Worm (Caenorhabditis elegans): Measurements from ENCODE around the gene srt-40.

DNA sequence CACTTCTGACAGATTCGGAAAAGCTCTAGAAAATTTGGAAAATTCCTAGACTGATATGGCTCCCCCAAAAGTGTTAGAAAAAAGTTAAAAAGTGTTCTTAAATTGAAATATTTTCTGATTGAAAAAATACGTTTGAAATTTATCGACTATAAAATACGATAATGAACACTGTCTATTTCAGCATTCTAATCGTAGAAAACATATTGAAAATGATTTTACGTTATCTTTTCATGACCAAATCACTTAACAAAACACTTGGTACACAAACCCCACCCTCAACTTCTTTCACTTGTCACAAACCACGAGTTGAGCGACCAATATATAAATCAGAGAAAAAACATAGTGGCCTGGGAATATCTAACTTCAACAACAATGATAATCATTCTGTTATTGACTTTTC is 26.9 kb downstream of the srt-40 start, which contains the start of gene cyp-33C1:
- TF ChIP-seq sptf-1 (tag; optimal IDR thresholded peaks at IDR 0.05) (no peak), lin-32 (GFP tag; optimal IDR thresholded peaks at IDR 0.05) (no peak), nhr-12 (tag; optimal IDR thresholded peaks at IDR 0.05) (no peak), blmp-1 (tag; optimal IDR thresholded peaks at IDR 0.05) (no peak)
